Worm (Caenorhabditis elegans) whole organism, L1 larva: ENCODE measurements around the gene F46F2.5.

Experiments
- egl-27 ChIP-seq, 2 experiments: fragments of 150-350 bp in 1 of 2; sonication (generic microtip); optimal IDR thresholded peaks; 3 replicates each; lab custom pipeline; 2017 to 2018; ENCODE audit warnings: missing biosample characterization in 2 of 2, missing genetic modification characterization in 2 of 2, missing genetic modification reagents in 2 of 2
- fos-1 ChIP-seq: fragments of 150-350 bp; optimal IDR thresholded peaks from 2 replicates; lab custom pipeline; 2014; ENCODE audit warnings: missing biosample characterization, missing genetic modification characterization
- nhr-11 ChIP-seq: fragments of 150-350 bp; optimal IDR thresholded peaks from 2 replicates; lab custom pipeline; 2014; ENCODE audit warnings: missing biosample characterization, missing genetic modification characterization
- nhr-76 ChIP-seq: sonication (generic microtip); optimal IDR thresholded peaks from 2 replicates; lab custom pipeline; 2017; ENCODE audit warnings: missing biosample characterization, missing genetic modification characterization
- rnt-1 ChIP-seq: sonication (generic microtip); optimal IDR thresholded peaks from 2 replicates; lab custom pipeline; 2016; ENCODE audit warnings: mild to moderate bottlenecking, missing genetic modification characterization, moderate library complexity, missing compliant biosample characterization
- sptf-1 ChIP-seq: fragments of 150-350 bp; optimal IDR thresholded peaks from 2 replicates; lab custom pipeline; 2014; ENCODE audit warnings: missing biosample characterization, missing genetic modification characterization
- swsn-7 ChIP-seq: sonication (generic microtip); optimal IDR thresholded peaks from 2 replicates; lab custom pipeline; 2016; ENCODE audit warnings: missing genetic modification characterization, missing compliant biosample characterization
- unc-62 ChIP-seq: fragments of 150-350 bp; optimal IDR thresholded peaks from 2 replicates; lab custom pipeline; 2014; ENCODE audit warnings: missing biosample characterization, missing genetic modification reagents, missing genetic modification characterization
- zip-4 ChIP-seq: fragments of 200-800 bp; sonication (Bioruptor generic); optimal IDR thresholded peaks from 2 replicates; lab custom pipeline; 2018; ENCODE audit warnings: mild to moderate bottlenecking, missing genetic modification characterization, moderate library complexity, missing compliant biosample characterization
- ztf-11 ChIP-seq, 2 experiments: sonication (generic microtip); optimal IDR thresholded peaks; 2 replicates each; lab custom pipeline; 2016 to 2017; ENCODE audit warnings: missing genetic modification characterization in 2 of 2, missing biosample characterization in 1 of 2, missing compliant biosample characterization in 1 of 2
- ztf-4 ChIP-seq: fragments of 150-350 bp; optimal IDR thresholded peaks from 2 replicates; lab custom pipeline; 2014; ENCODE audit warnings: missing biosample characterization, missing genetic modification characterization

DNA sequence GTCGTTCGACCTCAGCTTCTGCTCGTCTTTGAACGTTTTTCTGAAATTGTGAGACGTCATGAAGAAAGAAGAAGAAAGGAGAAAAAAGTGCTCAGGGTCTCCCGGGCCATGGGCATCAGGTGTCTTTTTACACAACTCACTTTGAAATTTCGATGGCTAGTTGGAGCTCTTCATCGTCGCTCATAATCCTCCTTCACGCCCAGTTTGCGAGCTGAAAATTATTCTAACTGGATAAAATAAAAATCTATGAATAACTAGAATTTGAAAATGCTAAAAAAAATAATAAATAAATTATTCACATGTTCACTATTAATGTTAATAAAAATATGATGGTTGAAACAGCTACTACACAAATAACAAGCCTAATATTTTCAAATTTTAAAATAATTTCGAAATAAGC is 16.3 kb upstream of the F46F2.5 start, which contains the start of gene piki-1:
- TF ChIP-seq ztf-11 (tag; optimal IDR thresholded peaks at IDR 0.05; lab: Kevin White, UChicago) (no peak), swsn-7 (tag; lab: Kevin White, UChicago) (no peak), nhr-11 (no peak), unc-62 (GFP tag; lab: Kevin White, UChicago) (no peak), ztf-4 (no peak), zip-4 (GFP tag; lab: Kevin White, UChicago) (no peak), nhr-76 (tag; lab: Kevin White, UChicago) (no peak), fos-1 (tag; lab: Kevin White, UChicago) (no peak), rnt-1 (tag; lab: Kevin White, UChicago) (no peak), sptf-1 (tag; lab: Kevin White, UChicago) (no peak), egl-27 (tag; optimal IDR thresholded peaks at IDR 0.05; lab: Kevin White, UChicago) (no peak)
